Worm (Caenorhabditis elegans): Measurements from ENCODE around the gene M18.6.

M18.6 gene

DNA sequence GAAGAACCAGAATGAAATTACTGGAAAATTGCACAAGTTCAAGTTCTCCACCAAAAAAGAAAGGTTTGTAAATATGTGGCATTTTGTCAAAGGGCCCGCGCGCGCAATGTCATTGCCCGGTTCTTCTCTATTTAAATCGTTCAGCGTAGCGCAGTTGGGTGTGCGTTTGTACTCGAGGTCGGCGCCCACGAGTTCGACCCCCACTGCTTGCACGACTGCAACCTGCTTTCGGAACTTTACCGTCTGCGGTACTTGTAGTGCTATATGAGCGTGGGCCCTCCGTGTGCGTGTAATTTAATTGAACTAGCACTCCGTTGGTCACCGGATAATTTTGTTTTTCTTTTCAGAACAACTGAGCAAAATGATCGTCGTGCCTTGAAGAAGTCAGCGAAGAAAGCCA is 34.6 kb upstream of the M18.6 start (continued):
- TF ChIP-seq egl-43 (GFP tag; IDR thresholded peaks at IDR 0.05): peak; percentile 98
- peak; percentile 67; the same call in 1 of the 2 replicates for TF ChIP-seq zip-11 (GFP tag; IDR thresholded peaks at IDR 0.05)
- TF ChIP-seq nhr-6 (tag; optimal IDR thresholded peaks at IDR 0.05): peak; percentile 91
- TF ChIP-seq snpc-1.2 (GFP tag; IDR thresholded peaks at IDR 0.05): peak; percentile 92
- no peak for TF ChIP-seq lin-39 (tag; optimal IDR thresholded peaks at IDR 0.05)
- no peak for TF ChIP-seq daf-12 (tag; optimal IDR thresholded peaks at IDR 0.05)
- peak; percentile 74 for TF ChIP-seq dve-1 (tag; optimal IDR thresholded peaks at IDR 0.05; ENCODE audit: insufficient read depth)
- TF ChIP-seq aly-2 (tag; optimal IDR thresholded peaks at IDR 0.05): peak; percentile 14
- peak; percentile 47; the same call in 1 of the 2 replicates for TF ChIP-seq daf-8 (GFP tag; IDR thresholded peaks at IDR 0.05)
- peak; percentile 66 for TF ChIP-seq mxl-2 (GFP tag; conservative IDR thresholded peaks at IDR 0.05)
- peak; percentile 84 for TF ChIP-seq nhr-102 (tag; optimal IDR thresholded peaks at IDR 0.05)
- peak; percentile 86 for TF ChIP-seq ceh-20 (GFP tag; IDR thresholded peaks at IDR 0.05)
- no peak for TF ChIP-seq ceh-82 (tag; optimal IDR thresholded peaks at IDR 0.05)
- TF ChIP-seq fkh-10 (GFP tag; optimal IDR thresholded peaks at IDR 0.05): no peak
- TF ChIP-seq ceh-28 (tag; optimal IDR thresholded peaks at IDR 0.05): no peak
- no peak for TF ChIP-seq nhr-76 (tag; optimal IDR thresholded peaks at IDR 0.05)
- TF ChIP-seq mdl-1 (tag; optimal IDR thresholded peaks at IDR 0.05): peak in 1 of 2 experiments; percentile 43
- TF ChIP-seq dmd-8 (GFP tag; IDR thresholded peaks at IDR 0.05): peak; percentile 92
- TF ChIP-seq mep-1 (tag; optimal IDR thresholded peaks at IDR 0.05): peak; percentile 89
- peak; percentile 11 for TF ChIP-seq jun-1 (tag; optimal IDR thresholded peaks at IDR 0.05)
- peak; percentile 79; the same call in 1 of the 2 replicates for TF ChIP-seq zfp-3 (GFP tag; conservative IDR thresholded peaks at IDR 0.05)

DNA sequence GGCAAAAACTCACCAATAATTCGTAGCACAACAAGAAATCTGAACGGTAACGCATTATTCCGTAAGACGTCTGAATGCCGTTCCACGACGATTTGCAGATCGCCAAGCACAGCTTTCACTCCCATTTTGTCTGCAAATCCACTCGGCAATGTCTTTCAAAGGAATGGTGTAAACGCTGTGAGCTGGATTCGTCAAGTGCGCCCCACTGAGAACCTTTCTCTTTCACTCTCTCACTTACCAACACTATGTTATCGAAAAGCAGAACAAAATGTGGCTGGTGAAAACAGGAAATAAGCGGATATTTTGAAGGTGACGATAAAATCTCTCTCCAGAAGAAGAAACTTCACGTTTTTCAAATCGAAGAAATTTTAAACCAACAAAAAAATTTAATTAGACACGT is 32.2 kb upstream of the M18.6 start:
- no peak for TF ChIP-seq snpc-4 (tag; optimal IDR thresholded peaks at IDR 0.05)
- TF ChIP-seq Y75B8A.6 (GFP tag; IDR thresholded peaks at IDR 0.05): no peak
- TF ChIP-seq pha-4 (GFP tag; IDR thresholded peaks at IDR 0.05): no peak
- TF ChIP-seq pha-4 (tag; optimal IDR thresholded peaks at IDR 0.05): no peak
- TF ChIP-seq F49E8.2 (tag; optimal IDR thresholded peaks at IDR 0.05; ENCODE audit: borderline replicate concordance): no peak
- TF ChIP-seq fkh-10 (GFP tag; optimal IDR thresholded peaks at IDR 0.05): no peak
- TF ChIP-seq jun-1 (tag; optimal IDR thresholded peaks at IDR 0.05): no peak
- TF ChIP-seq duxl-1 (tag; optimal IDR thresholded peaks at IDR 0.05; ENCODE audit: poor library complexity): no peak
- TF ChIP-seq daf-19 (GFP tag; conservative IDR thresholded peaks at IDR 0.05): no peak
- no peak for TF ChIP-seq zfp-3 (GFP tag; conservative IDR thresholded peaks at IDR 0.05)
- no peak for TF ChIP-seq zip-11 (GFP tag; IDR thresholded peaks at IDR 0.05)
- peak; percentile 62 for TF ChIP-seq mes-2 (tag; optimal IDR thresholded peaks at IDR 0.05; ENCODE audit: poor library complexity, severe bottlenecking)
- no peak for TF ChIP-seq egl-43 (GFP tag; IDR thresholded peaks at IDR 0.05)
- TF ChIP-seq nhr-237 (tag; optimal IDR thresholded peaks at IDR 0.05): no peak
- no peak for TF ChIP-seq sdz-12 (GFP tag; optimal IDR thresholded peaks at IDR 0.05)
- peak; percentile 20 for TF ChIP-seq dve-1 (tag; optimal IDR thresholded peaks at IDR 0.05; ENCODE audit: insufficient read depth)
- no peak for TF ChIP-seq zfp-2 (tag; optimal IDR thresholded peaks at IDR 0.05)
- TF ChIP-seq unc-130 (GFP tag; optimal IDR thresholded peaks at IDR 0.05): no peak
- no peak for TF ChIP-seq D1046.2 (GFP tag; IDR thresholded peaks at IDR 0.05)
- TF ChIP-seq lsy-2 (tag; optimal IDR thresholded peaks at IDR 0.05): peak in 1 of 2 experiments; percentile 50
- TF ChIP-seq nhr-77 (tag; optimal IDR thresholded peaks at IDR 0.05): no peak
- no peak for TF ChIP-seq cey-2 (tag; optimal IDR thresholded peaks at IDR 0.05; ENCODE audit: borderline replicate concordance, insufficient read depth)
- no peak for TF ChIP-seq zag-1 (tag; optimal IDR thresholded peaks at IDR 0.05)
- no peak for TF ChIP-seq arid-1 (GFP tag; conservative IDR thresholded peaks at IDR 0.05)
- no peak for TF ChIP-seq F26F4.8 (GFP tag; conservative IDR thresholded peaks at IDR 0.05)
- TF ChIP-seq nhr-111 (GFP tag; optimal IDR thresholded peaks at IDR 0.05): no peak
- TF ChIP-seq ceh-32 (tag; optimal IDR thresholded peaks at IDR 0.05; ENCODE audit: poor library complexity): no peak
- no peak for TF ChIP-seq nhr-76 (tag; optimal IDR thresholded peaks at IDR 0.05)
- TF ChIP-seq nhr-102 (tag; optimal IDR thresholded peaks at IDR 0.05): no peak
- TF ChIP-seq aly-2 (tag; optimal IDR thresholded peaks at IDR 0.05): no peak
- no peak for TF ChIP-seq nhr-48 (tag; optimal IDR thresholded peaks at IDR 0.05)
- TF ChIP-seq fos-1 (tag; optimal IDR thresholded peaks at IDR 0.05): no peak
- TF ChIP-seq nhr-28 (tag; optimal IDR thresholded peaks at IDR 0.05): no peak
- TF ChIP-seq zip-2 (tag; optimal IDR thresholded peaks at IDR 0.05): no peak
- no peak for TF ChIP-seq ces-1 (GFP tag; optimal IDR thresholded peaks at IDR 0.05)
- TF ChIP-seq dpl-1 (GFP tag; optimal IDR thresholded peaks at IDR 0.05): peak; percentile 41
- peak in 1 of 2 experiments; percentile 21 for TF ChIP-seq mdl-1 (tag; optimal IDR thresholded peaks at IDR 0.05)
- peak; percentile 26 for TF ChIP-seq hlh-11 (tag; optimal IDR thresholded peaks at IDR 0.05)
